Fruit fly (Drosophila melanogaster) whole organism, prepupa: ENCODE results near the gene CG42638.
"Not testable (repeated sequence)": the region's sequence is repeated elsewhere in the genome, so short reads cannot be mapped to it uniquely, and the experiment has no call there.

Experiments
- CG11762 ChIP-seq: fragments of 200-800 bp; sonication (Bioruptor generic); optimal IDR thresholded peaks from 3 replicates; lab custom pipeline; 2016; ENCODE audit warnings: missing biosample characterization, missing genetic modification characterization; ENCODE audit not compliant: insufficient read depth
- Eip78C ChIP-seq: fragments of 200-800 bp; sonication (Bioruptor generic); peaks from one replicate; lab custom pipeline; 2016; ENCODE audit warnings: missing biosample characterization, missing genetic modification characterization

- TF ChIP-seq CG11762, Eip78C (GFP tag; lab: Kevin White, UChicago): not testable (repeated sequence)
These were observed at the start of gene CG42638 for dm6 chr3L:19749644-19750043.
